Worm (Caenorhabditis elegans) whole organism, midembryonic: Measurements from ENCODE around the gene ZK354.6.

Experiments used
- flt-1 ChIP-seq: fragments of 200-800 bp; sonication (Bioruptor generic); IDR thresholded peaks from 2 replicates; pipeline ENCODE4 v1.3.6; 2022; ENCODE audit warnings: missing genetic modification characterization, missing compliant biosample characterization
- ztf-23 ChIP-seq: fragments of 200-800 bp; sonication (Bioruptor generic); IDR thresholded peaks from 2 replicates; pipeline ENCODE4 v1.3.6; 2022; ENCODE audit warnings: missing genetic modification reagents, missing genetic modification characterization, missing compliant biosample characterization

- TF ChIP-seq ztf-23 (GFP tag; lab: Robert Waterston, UW) (no peak), flt-1 (GFP tag; lab: Robert Waterston, UW) (no peak)
Observed at ce11 chrIV:5281457-5281856, 15.9 kb downstream of the ZK354.6 start.
